Worm (Caenorhabditis elegans): ENCODE data around the gene enee-1.

enee-1 gene

DNA sequence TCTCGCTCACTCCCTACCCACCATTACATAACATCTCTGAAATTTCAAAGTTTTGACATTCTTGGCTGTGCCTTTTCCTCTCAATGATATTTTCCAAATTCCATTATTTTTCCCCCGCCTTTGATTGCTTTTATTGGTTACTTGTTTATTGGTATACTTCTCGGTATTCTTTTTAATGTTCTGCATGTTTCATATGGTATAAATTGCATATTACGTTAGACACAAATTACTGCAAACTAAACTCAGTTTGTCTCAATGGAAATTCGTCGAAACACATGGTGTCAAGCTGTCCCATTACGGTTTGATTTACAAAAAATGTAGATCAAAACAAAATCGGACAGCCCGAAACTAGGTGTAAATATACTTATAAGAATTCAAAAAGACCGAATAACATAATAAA, 2.5 kb upstream of the enee-1 start:
- no peak for TF ChIP-seq grh-1 (GFP tag; IDR thresholded peaks at IDR 0.05)
- TF ChIP-seq C04F5.9 (tag; optimal IDR thresholded peaks at IDR 0.05) = no peak
- TF ChIP-seq nhr-85 (tag) = peak; percentile 59
- no peak for TF ChIP-seq efl-1 (optimal IDR thresholded peaks at IDR 0.05)
- peak in 1 of 2 experiments; percentile 80 for TF ChIP-seq efl-1 (GFP tag; optimal IDR thresholded peaks at IDR 0.05 in 1 of 2)
- TF ChIP-seq ets-5 (GFP tag; IDR thresholded peaks at IDR 0.05) = no peak

DNA sequence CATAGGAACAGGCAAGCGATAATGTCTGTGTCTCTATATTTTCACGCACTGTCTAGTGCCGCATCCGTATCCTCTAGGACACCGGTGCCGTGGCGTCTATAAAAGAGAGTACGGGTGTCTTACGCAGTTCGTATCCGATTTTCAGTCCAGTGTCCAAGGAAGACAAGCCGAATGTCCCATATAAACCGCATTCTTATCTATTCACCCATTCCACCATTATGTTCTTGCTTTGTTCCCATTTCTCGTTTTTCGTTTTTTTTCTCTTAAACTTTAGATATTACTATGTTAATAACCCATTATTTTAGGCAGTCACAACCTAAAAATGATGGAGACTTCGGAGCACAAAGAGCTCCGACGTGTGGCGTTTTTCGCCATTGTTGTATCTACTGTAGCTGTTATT, 1.4 kb upstream of the enee-1 start, which contains the start of gene sqt-2:
Gene sqt-2, plus strand, starts transcription at position 301 of the 400 bp plus-strand sequence.
- no peak for TF ChIP-seq egl-27 (tag; optimal IDR thresholded peaks at IDR 0.05)
- no peak for TF ChIP-seq snu-23 (GFP tag; optimal IDR thresholded peaks at IDR 0.05)
- TF ChIP-seq blmp-1 (tag; optimal IDR thresholded peaks at IDR 0.05) = peak; percentile 38
- TF ChIP-seq nhr-71 (tag; optimal IDR thresholded peaks at IDR 0.05) = no peak
- TF ChIP-seq skn-1 (tag; optimal IDR thresholded peaks at IDR 0.05) = no peak
- TF ChIP-seq nhr-85 (tag) = peak; percentile 59

DNA sequence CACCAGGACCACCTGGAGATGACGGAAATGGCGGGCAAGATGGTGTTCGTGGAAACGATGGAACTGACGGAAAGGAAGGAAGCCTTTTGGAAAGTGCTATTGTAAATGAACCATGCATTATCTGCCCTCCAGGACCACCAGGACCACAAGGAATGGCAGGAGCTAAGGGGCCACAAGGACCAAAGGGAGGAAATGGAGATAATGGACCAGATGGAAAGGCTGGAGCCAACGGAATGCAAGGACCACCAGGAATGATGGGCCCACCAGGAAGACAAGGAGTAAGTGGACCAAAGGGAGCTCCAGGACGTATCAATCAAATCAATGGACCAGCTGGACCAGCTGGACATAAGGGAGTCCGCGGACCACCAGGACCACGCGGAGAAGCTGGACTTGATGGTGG, 727 bp upstream of the enee-1 start:
- no peak for TF ChIP-seq unc-62 (GFP tag; optimal IDR thresholded peaks at IDR 0.05)
- TF ChIP-seq mab-9 (GFP tag; IDR thresholded peaks at IDR 0.05) = 0 out of 2 replicates have a peak, but pooled peaks have one; percentile 17

DNA sequence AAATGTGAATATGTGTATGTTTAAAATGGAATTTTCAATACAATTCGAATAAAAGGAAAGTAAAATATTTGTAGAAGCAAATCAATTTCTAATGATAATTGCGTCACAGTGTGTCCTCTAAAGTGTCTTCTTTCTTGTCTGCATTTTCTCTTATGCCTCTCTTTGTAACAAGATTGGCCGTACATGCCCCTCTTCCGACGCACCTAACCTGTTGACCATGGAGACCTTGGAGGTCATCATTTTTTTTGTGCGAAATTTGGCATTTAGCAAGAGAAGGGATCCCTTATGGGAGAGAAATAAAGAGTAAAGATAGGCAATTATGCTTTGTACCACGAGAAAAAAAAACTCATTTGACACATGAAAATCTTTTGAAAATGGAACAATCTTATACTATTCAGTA, 3.8 kb downstream of the enee-1 start, which contains the start of gene F23F1.4:
Gene F23F1.4, minus strand, starts transcription at position 141 of the 400 bp plus-strand sequence.
- no peak for TF ChIP-seq Y116A8C.19 (tag; optimal IDR thresholded peaks at IDR 0.05; ENCODE audit: borderline replicate concordance)
- TF ChIP-seq lin-14 (GFP tag; optimal IDR thresholded peaks at IDR 0.05) = peak; percentile 25
- no peak for TF ChIP-seq lin-13 (GFP tag; optimal IDR thresholded peaks at IDR 0.05)
- no peak for TF ChIP-seq pqm-1 (tag; optimal IDR thresholded peaks at IDR 0.05)
- TF ChIP-seq nhr-85 (tag) = peak; percentile 82
- no peak for TF ChIP-seq sup-37 (GFP tag; optimal IDR thresholded peaks at IDR 0.05)
- TF ChIP-seq efl-1 (optimal IDR thresholded peaks at IDR 0.05) = no peak
- TF ChIP-seq efl-1 (GFP tag; optimal IDR thresholded peaks at IDR 0.05 in 1 of 2) = peak in 1 of 2 experiments; percentile 69
- TF ChIP-seq snu-23 (GFP tag; optimal IDR thresholded peaks at IDR 0.05) = peak; percentile 34
- TF ChIP-seq blmp-1 (tag; optimal IDR thresholded peaks at IDR 0.05) = peak; percentile 49
- peak; percentile 13 for TF ChIP-seq irx-1 (tag; optimal IDR thresholded peaks at IDR 0.05)
- TF ChIP-seq grh-1 (GFP tag; IDR thresholded peaks at IDR 0.05) = no peak
- no peak for TF ChIP-seq ces-1 (GFP tag; optimal IDR thresholded peaks at IDR 0.05)
- TF ChIP-seq aly-2 (tag; optimal IDR thresholded peaks at IDR 0.05) = no peak
- no peak for TF ChIP-seq rnt-1 (tag; optimal IDR thresholded peaks at IDR 0.05)
- no peak for TF ChIP-seq nhr-237 (tag; optimal IDR thresholded peaks at IDR 0.05)
- TF ChIP-seq ceh-88 (GFP tag; IDR thresholded peaks at IDR 0.05) = no peak
- no peak for TF ChIP-seq xbp-1 (tag; optimal IDR thresholded peaks at IDR 0.05)

DNA sequence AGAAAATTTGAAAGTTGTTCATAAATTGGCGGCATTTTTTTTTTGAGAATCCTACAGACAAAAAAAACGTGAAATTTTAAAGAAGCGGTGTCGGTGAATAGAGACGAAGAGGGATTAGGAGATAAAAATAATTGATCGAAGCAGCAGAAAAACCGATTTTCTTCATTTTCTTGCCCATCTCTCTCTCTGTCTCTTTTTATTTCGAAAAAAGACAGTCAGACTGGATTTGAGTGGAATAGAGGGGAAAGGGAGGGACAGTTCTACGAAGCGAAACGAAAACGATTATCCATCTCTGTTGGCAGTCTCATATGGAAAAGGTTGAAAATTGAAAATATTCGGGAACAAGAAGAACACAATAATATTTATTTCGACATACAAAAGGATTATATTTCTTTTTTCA, 5.1 kb downstream of the enee-1 start:
- TF ChIP-seq blmp-1 (tag; optimal IDR thresholded peaks at IDR 0.05) = peak; percentile 61
- TF ChIP-seq nhr-11 (tag; optimal IDR thresholded peaks at IDR 0.05) = no peak
- no peak for TF ChIP-seq lir-3 (tag; optimal IDR thresholded peaks at IDR 0.05; ENCODE audit: poor library complexity)
- no peak for TF ChIP-seq nhr-90 (tag; optimal IDR thresholded peaks at IDR 0.05; ENCODE audit: poor library complexity)

DNA sequence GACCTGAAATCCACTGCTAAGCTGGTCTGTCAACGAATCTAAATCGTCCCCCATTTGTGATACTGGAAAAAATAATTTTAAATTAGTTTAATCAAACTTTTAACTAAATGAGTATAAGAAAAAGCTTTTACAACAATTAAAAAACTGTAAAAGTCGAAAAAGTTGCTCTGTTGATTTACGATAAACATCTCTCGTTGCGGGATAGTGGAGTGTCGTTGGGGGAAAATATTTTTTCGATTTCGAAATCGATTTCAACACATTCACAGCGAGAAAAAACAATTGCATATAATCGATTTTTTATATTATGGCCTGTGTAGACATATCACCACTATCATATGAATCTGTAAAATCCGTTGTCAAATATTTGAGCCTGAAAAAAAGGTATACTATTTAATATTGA, 7.1 kb downstream of the enee-1 start, which contains the start of the genes F23F1.5 and fbxc-54:
Gene F23F1.5, minus strand, starts transcription at position 64 of the 400 bp plus-strand sequence.
Gene fbxc-54, plus strand, starts transcription at position 199 of the 400 bp plus-strand sequence.
- TF ChIP-seq dpl-1 (GFP tag; optimal IDR thresholded peaks at IDR 0.05) (peak; percentile 1 to 58 (median 4)), snpc-4 (tag; optimal IDR thresholded peaks at IDR 0.05) (peak; percentile 27), lin-15B (tag; optimal IDR thresholded peaks at IDR 0.05) (peak; percentile 22), nhr-84 (tag; optimal IDR thresholded peaks at IDR 0.05) (no peak), ceh-82 (tag; optimal IDR thresholded peaks at IDR 0.05) (peak in 1 of 3 experiments; percentile 57), zip-4 (GFP tag; optimal IDR thresholded peaks at IDR 0.05) (peak; percentile 43), efl-1 (optimal IDR thresholded peaks at IDR 0.05) (peak; percentile 29 to 51), efl-1 (GFP tag; optimal IDR thresholded peaks at IDR 0.05 in 1 of 2) (peak; percentile 44 to 77), elt-2 (tag; optimal IDR thresholded peaks at IDR 0.05) (no peak), lin-35 (GFP tag; optimal IDR thresholded peaks at IDR 0.05) (peak; percentile 16 to 55), nhr-47 (tag; optimal IDR thresholded peaks at IDR 0.05) (peak; percentile 2), F16B12.6 (tag; optimal IDR thresholded peaks at IDR 0.05) (peak; percentile 17), skn-1 (tag; optimal IDR thresholded peaks at IDR 0.05) (peak; percentile 89), nhr-11 (tag; optimal IDR thresholded peaks at IDR 0.05) (no peak), lsy-2 (tag; optimal IDR thresholded peaks at IDR 0.05) (peak in 1 of 2 experiments; percentile 74), C34B4.2 (tag; optimal IDR thresholded peaks at IDR 0.05) (no peak), efl-3 (GFP tag; optimal IDR thresholded peaks at IDR 0.05) (no peak), hlh-4 (tag; optimal IDR thresholded peaks at IDR 0.05) (no peak), blmp-1 (tag; optimal IDR thresholded peaks at IDR 0.05) (peak; percentile 16), irx-1 (tag; optimal IDR thresholded peaks at IDR 0.05) (no peak), tlp-1 (tag; optimal IDR thresholded peaks at IDR 0.05) (no peak)
